Worm (Caenorhabditis elegans) whole organism, L2 larva: ENCODE measurements around the gene chil-14.

Experiments
- egl-27 ChIP-seq: sonication (generic microtip); optimal IDR thresholded peaks from 3 replicates; lab custom pipeline; 2017; ENCODE audit warnings: missing biosample characterization, missing genetic modification reagents, missing genetic modification characterization
- elt-1 ChIP-seq: fragments of 150-350 bp; optimal IDR thresholded peaks from 2 replicates; lab custom pipeline; 2014; ENCODE audit warnings: missing biosample characterization, missing genetic modification characterization
- fos-1 ChIP-seq: fragments of 150-350 bp; optimal IDR thresholded peaks from 2 replicates; lab custom pipeline; 2014; ENCODE audit warnings: missing biosample characterization, missing genetic modification characterization
- lin-11 ChIP-seq: fragments of 150-350 bp; sonication (generic microtip); optimal IDR thresholded peaks from 2 replicates; lab custom pipeline; 2014; ENCODE audit warnings: missing biosample characterization, missing genetic modification characterization, inconsistent platforms, mixed read lengths
- lin-39 ChIP-seq: fragments of 150-350 bp; optimal IDR thresholded peaks from 2 replicates; lab custom pipeline; 2014; ENCODE audit warnings: missing biosample characterization, missing genetic modification reagents, missing genetic modification characterization
- nhr-11 ChIP-seq: fragments of 150-350 bp; optimal IDR thresholded peaks from 2 replicates; lab custom pipeline; 2014; ENCODE audit warnings: missing biosample characterization, missing genetic modification characterization
- nhr-12 ChIP-seq: fragments of 150-350 bp; optimal IDR thresholded peaks from 2 replicates; lab custom pipeline; 2014; ENCODE audit warnings: missing biosample characterization, missing genetic modification characterization
- nhr-25 ChIP-seq: fragments of 150-350 bp; sonication (generic microtip); optimal IDR thresholded peaks from 3 replicates; lab custom pipeline; 2014; ENCODE audit warnings: missing biosample characterization, missing genetic modification characterization
- sem-4 ChIP-seq: fragments of 150-350 bp; optimal IDR thresholded peaks from 2 replicates; lab custom pipeline; 2014; ENCODE audit warnings: missing biosample characterization, missing genetic modification reagents, missing genetic modification characterization
- unc-62 ChIP-seq: fragments of 150-350 bp; optimal IDR thresholded peaks from 2 replicates; lab custom pipeline; 2014; ENCODE audit warnings: missing biosample characterization, missing genetic modification reagents, missing genetic modification characterization

DNA sequence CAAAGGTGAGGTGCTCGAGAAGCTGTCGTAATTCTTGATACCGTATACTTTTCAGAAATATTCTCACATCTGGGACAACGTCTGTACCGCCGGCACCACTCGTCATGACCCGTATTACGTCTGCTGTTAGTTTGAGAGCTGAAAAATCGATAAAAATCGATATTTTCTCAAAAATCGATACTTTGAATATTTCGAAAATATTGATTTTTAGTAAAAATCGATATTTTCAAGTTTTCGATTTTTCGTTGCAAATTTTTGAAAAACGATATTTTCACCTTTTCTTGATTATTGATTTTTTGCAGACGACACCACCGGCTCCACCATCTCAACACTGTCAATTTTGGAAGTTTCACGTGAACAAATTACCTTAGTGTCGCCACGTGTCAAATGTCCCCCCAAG, 40.9 kb downstream of the chil-14 start:
- no peak for TF ChIP-seq nhr-11 (tag; lab: Kevin White, UChicago)
- no peak for TF ChIP-seq lin-39 (tag; lab: Kevin White, UChicago)
- TF ChIP-seq unc-62 (GFP tag; lab: Kevin White, UChicago) = no peak
- no peak for TF ChIP-seq elt-1 (tag; lab: Kevin White, UChicago)
- TF ChIP-seq lin-11 (tag; lab: Kevin White, UChicago) = no peak
- TF ChIP-seq nhr-12 (tag; lab: Kevin White, UChicago) = no peak
- TF ChIP-seq egl-27 (tag; lab: Kevin White, UChicago) = no peak
- TF ChIP-seq fos-1 = no peak
- no peak for TF ChIP-seq nhr-25 (tag; lab: Kevin White, UChicago)
- no peak for TF ChIP-seq sem-4 (tag; lab: Kevin White, UChicago)
